Worm (Caenorhabditis elegans) whole organism, L3 larva: ENCODE measurements around the gene srbc-70.

Source experiments
- R02D3.7 ChIP-seq: fragments of 150-350 bp; optimal IDR thresholded peaks from 2 replicates; lab custom pipeline; 2014; ENCODE audit warnings: missing biosample characterization, missing genetic modification characterization
- ZK546.5 ChIP-seq: sonication (generic microtip); optimal IDR thresholded peaks from 2 replicates; lab custom pipeline; 2017; ENCODE audit warnings: missing biosample characterization, missing genetic modification characterization
- aly-2 ChIP-seq: fragments of 150-350 bp; optimal IDR thresholded peaks from 2 replicates; lab custom pipeline; 2014; ENCODE audit warnings: missing biosample characterization, missing genetic modification characterization
- ama-1 ChIP-seq: fragments of 150-350 bp; optimal IDR thresholded peaks from 2 replicates; lab custom pipeline; 2018
- ceh-16 ChIP-seq: sonication (generic microtip); optimal IDR thresholded peaks from 2 replicates; lab custom pipeline; 2017; ENCODE audit warnings: missing biosample characterization, missing genetic modification characterization
- ceh-28 ChIP-seq: fragments of 150-350 bp; optimal IDR thresholded peaks from 2 replicates; lab custom pipeline; 2014; ENCODE audit warnings: missing biosample characterization, missing genetic modification reagents, missing genetic modification characterization
- ceh-82 ChIP-seq: fragments of 150-350 bp; optimal IDR thresholded peaks from 2 replicates; lab custom pipeline; 2014; ENCODE audit warnings: missing biosample characterization, missing genetic modification characterization
- daf-12 ChIP-seq: fragments of 150-350 bp; optimal IDR thresholded peaks from 2 replicates; lab custom pipeline; 2014; ENCODE audit warnings: missing biosample characterization, missing genetic modification reagents, missing genetic modification characterization
- egl-27 ChIP-seq: sonication (generic microtip); optimal IDR thresholded peaks from 4 replicates; lab custom pipeline; 2017; ENCODE audit warnings: missing biosample characterization, missing genetic modification reagents, missing genetic modification characterization
- elt-1 ChIP-seq: fragments of 150-350 bp; optimal IDR thresholded peaks from 2 replicates; lab custom pipeline; 2014; ENCODE audit warnings: missing biosample characterization, missing genetic modification characterization
- elt-2 ChIP-seq: sonication (generic microtip); optimal IDR thresholded peaks from 2 replicates; lab custom pipeline; 2016; ENCODE audit warnings: missing genetic modification reagents, mild to moderate bottlenecking, missing genetic modification characterization, missing compliant biosample characterization
- elt-3 ChIP-seq, 3 experiments: fragments of 150-350 bp in 1 of 3; sonication (generic microtip) in 2 of 3; optimal IDR thresholded peaks; 2 replicates in 2 of 3; 4 replicates in 1 of 3; lab custom pipeline; 2014 to 2017; ENCODE audit warnings: missing biosample characterization in 3 of 3, missing genetic modification characterization in 3 of 3
- eor-1 ChIP-seq, 2 experiments: fragments of 150-350 bp; optimal IDR thresholded peaks; 2 replicates each; lab custom pipeline; 2014 to 2018; ENCODE audit warnings: missing biosample characterization in 2 of 2, missing genetic modification characterization in 2 of 2
- fos-1 ChIP-seq: fragments of 150-350 bp; optimal IDR thresholded peaks from 2 replicates; lab custom pipeline; 2014; ENCODE audit warnings: missing biosample characterization, missing genetic modification characterization
- hmg-11 ChIP-seq: sonication (generic microtip); optimal IDR thresholded peaks from 2 replicates; lab custom pipeline; 2016; ENCODE audit warnings: missing genetic modification characterization, missing compliant biosample characterization
- jun-1 ChIP-seq: fragments of 150-350 bp; optimal IDR thresholded peaks from 2 replicates; lab custom pipeline; 2014; ENCODE audit warnings: missing biosample characterization, missing genetic modification reagents, missing genetic modification characterization
- lin-15B ChIP-seq: fragments of 150-350 bp; optimal IDR thresholded peaks from 2 replicates; lab custom pipeline; 2014; ENCODE audit warnings: missing biosample characterization, missing genetic modification characterization
- lin-39 ChIP-seq: fragments of 150-350 bp; optimal IDR thresholded peaks from 2 replicates; lab custom pipeline; 2018; ENCODE audit warnings: missing biosample characterization, missing genetic modification reagents, missing genetic modification characterization
- lsy-12 ChIP-seq: sonication (generic microtip); optimal IDR thresholded peaks from 2 replicates; lab custom pipeline; 2016; ENCODE audit warnings: mild to moderate bottlenecking, missing genetic modification characterization, missing compliant biosample characterization
- mdl-1 ChIP-seq: fragments of 150-350 bp; optimal IDR thresholded peaks from 2 replicates; lab custom pipeline; 2014; ENCODE audit warnings: missing biosample characterization, missing genetic modification characterization
- mml-1 ChIP-seq: fragments of 150-350 bp; sonication (generic microtip); optimal IDR thresholded peaks from 3 replicates; lab custom pipeline; 2014; ENCODE audit warnings: missing biosample characterization, missing genetic modification characterization
- nfya-1 ChIP-seq: sonication (generic microtip); optimal IDR thresholded peaks from 2 replicates; lab custom pipeline; 2017; ENCODE audit warnings: missing genetic modification characterization, mild to moderate bottlenecking, missing compliant biosample characterization, antibody characterized with exemption, moderate library complexity; ENCODE audit not compliant: insufficient read depth
- nhr-11 ChIP-seq: fragments of 150-350 bp; optimal IDR thresholded peaks from 2 replicates; lab custom pipeline; 2014; ENCODE audit warnings: missing biosample characterization, missing genetic modification characterization
- nhr-23 ChIP-seq: fragments of 150-350 bp; optimal IDR thresholded peaks from 2 replicates; lab custom pipeline; 2014; ENCODE audit warnings: missing biosample characterization, missing genetic modification reagents, missing genetic modification characterization
- nhr-237 ChIP-seq: fragments of 150-350 bp; optimal IDR thresholded peaks from 2 replicates; lab custom pipeline; 2014; ENCODE audit warnings: missing biosample characterization, missing genetic modification characterization
- nhr-25 ChIP-seq: sonication (generic microtip); optimal IDR thresholded peaks from 2 replicates; lab custom pipeline; 2017; ENCODE audit warnings: missing biosample characterization, missing genetic modification characterization
- nhr-43 ChIP-seq: sonication (generic microtip); optimal IDR thresholded peaks from 2 replicates; lab custom pipeline; 2016; ENCODE audit warnings: mild to moderate bottlenecking, missing genetic modification characterization, missing compliant biosample characterization; ENCODE audit not compliant: poor library complexity, severe bottlenecking
- nhr-67 ChIP-seq: fragments of 150-350 bp; optimal IDR thresholded peaks from 2 replicates; lab custom pipeline; 2014; ENCODE audit warnings: missing biosample characterization, missing genetic modification characterization
- nhr-76 ChIP-seq: fragments of 150-350 bp; sonication (generic microtip); optimal IDR thresholded peaks from 5 replicates; lab custom pipeline; 2014; ENCODE audit warnings: missing biosample characterization, missing genetic modification characterization
- nhr-77 ChIP-seq: fragments of 150-350 bp; optimal IDR thresholded peaks from 2 replicates; lab custom pipeline; 2014; ENCODE audit warnings: missing biosample characterization, missing genetic modification characterization
- pha-4 ChIP-seq: fragments of 150-350 bp; optimal IDR thresholded peaks from 2 replicates; lab custom pipeline; 2014; ENCODE audit warnings: missing biosample characterization, missing genetic modification reagents, missing genetic modification characterization
- sea-2 ChIP-seq: fragments of 150-350 bp; sonication (generic microtip); optimal IDR thresholded peaks from 4 replicates; lab custom pipeline; 2014; ENCODE audit warnings: missing biosample characterization, missing genetic modification reagents, missing genetic modification characterization
- snpc-4 ChIP-seq: fragments of 150-350 bp; optimal IDR thresholded peaks from 2 replicates; lab custom pipeline; 2014; ENCODE audit warnings: missing biosample characterization, missing genetic modification characterization
- tbx-2 ChIP-seq: sonication (generic microtip); optimal IDR thresholded peaks from 2 replicates; lab custom pipeline; 2016; ENCODE audit warnings: mild to moderate bottlenecking, missing genetic modification characterization, missing compliant biosample characterization
- unc-39 ChIP-seq: sonication (generic microtip); optimal IDR thresholded peaks from 4 replicates; lab custom pipeline; 2017; ENCODE audit warnings: missing biosample characterization, missing genetic modification characterization
- zag-1 ChIP-seq: fragments of 150-350 bp; optimal IDR thresholded peaks from 2 replicates; lab custom pipeline; 2014; ENCODE audit warnings: missing biosample characterization, missing genetic modification characterization
- ztf-11 ChIP-seq: fragments of 150-350 bp; optimal IDR thresholded peaks from 2 replicates; lab custom pipeline; 2014; ENCODE audit warnings: missing biosample characterization, missing genetic modification characterization
- ztf-4 ChIP-seq: fragments of 150-350 bp; optimal IDR thresholded peaks from 2 replicates; lab custom pipeline; 2014; ENCODE audit warnings: missing biosample characterization, missing genetic modification characterization

The srbc-70 gene

ce11 chrIV:4235315-4236024 lies 7.7 kb upstream of the srbc-70 start, which contains the start of the genes zipt-2.2 and dpy-13:
Gene zipt-2.2, minus strand, starts transcription at chrIV:4235365.
Gene dpy-13, plus strand, starts transcription at chrIV:4235614.
- TF ChIP-seq jun-1 (no peak), tbx-2 (tag; lab: Kevin White, UChicago) (no peak), ama-1 (lab: Kevin White, UChicago) (peak; percentile 93), mdl-1 (tag; lab: Kevin White, UChicago) (no peak), nhr-43 (tag; lab: Kevin White, UChicago) (peak; percentile 80), ZK546.5 (tag; lab: Kevin White, UChicago) (no peak), nhr-25 (tag; lab: Kevin White, UChicago) (peak; percentile 77), nfya-1 (peak; percentile 30), nhr-23 (tag; lab: Kevin White, UChicago) (peak; percentile 2), elt-3 (tag; optimal IDR thresholded peaks at IDR 0.05; lab: Kevin White, UChicago) (peak in 1 of 3 experiments; percentile 31)

- TF ChIP-seq ceh-16 (tag; lab: Kevin White, UChicago) (no peak), elt-1 (tag; lab: Kevin White, UChicago) (no peak), fos-1 (tag; lab: Kevin White, UChicago) (no peak), aly-2 (tag; lab: Kevin White, UChicago) (no peak), tbx-2 (tag; lab: Kevin White, UChicago) (no peak), unc-39 (no peak), lin-15B (tag; lab: Kevin White, UChicago) (no peak), mml-1 (tag; lab: Kevin White, UChicago) (no peak), zag-1 (tag; lab: Kevin White, UChicago) (no peak), nhr-237 (tag; lab: Kevin White, UChicago) (no peak), nhr-67 (tag; lab: Kevin White, UChicago) (no peak), elt-2 (tag; lab: Kevin White, UChicago) (no peak)
Observed at ce11 chrIV:4225851-4226250, 2.0 kb downstream of the srbc-70 start, which contains the start of gene srbc-71. Gene srbc-71, minus strand, starts transcription at chrIV:4225951.

DNA sequence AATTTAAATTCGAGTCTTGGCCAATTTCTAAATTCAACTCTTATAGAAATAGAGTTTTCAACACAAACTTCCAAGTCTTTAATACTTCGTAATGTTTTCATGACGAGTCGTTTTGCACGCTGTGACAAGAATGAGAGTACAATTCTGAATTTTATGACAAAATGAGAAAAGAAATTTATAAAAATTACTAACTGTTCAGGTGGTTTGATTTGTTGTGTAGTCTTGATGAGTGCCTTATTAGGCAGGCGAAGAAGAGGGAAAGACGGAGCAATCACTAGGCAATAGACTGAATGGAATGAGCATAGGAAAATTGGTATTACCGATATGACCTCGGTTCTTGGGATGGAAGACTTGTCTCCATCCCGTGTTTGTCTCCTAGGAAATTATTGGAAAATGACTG lies 7.8 kb downstream of the srbc-70 start, which contains the start of gene F30B5.11:
Gene F30B5.11 (minus strand): TSS at position 101 of the 400 bp plus-strand sequence.
- TF ChIP-seq hmg-11 (tag; lab: Kevin White, UChicago) (no peak), lsy-12 (no peak), mml-1 (tag; lab: Kevin White, UChicago) (no peak), ztf-4 (tag; lab: Kevin White, UChicago) (no peak), R02D3.7 (tag; lab: Kevin White, UChicago) (no peak), pha-4 (tag; lab: Kevin White, UChicago) (no peak), ceh-82 (tag; lab: Kevin White, UChicago) (no peak), ceh-28 (tag; lab: Kevin White, UChicago) (no peak), jun-1 (no peak), ztf-11 (tag; lab: Kevin White, UChicago) (no peak), nhr-76 (tag; lab: Kevin White, UChicago) (no peak), eor-1 (tag; optimal IDR thresholded peaks at IDR 0.05; lab: Kevin White, UChicago) (no peak), ceh-16 (tag; lab: Kevin White, UChicago) (no peak)
- TF ChIP-seq, all 47 proteins: peak for 0

- peak; percentile 63 for TF ChIP-seq ama-1 (lab: Kevin White, UChicago)
- TF ChIP-seq lsy-12 = no peak
- TF ChIP-seq ceh-16 (tag; lab: Kevin White, UChicago) = no peak
Observed at ce11 chrIV:4218276-4218675, 9.5 kb downstream of the srbc-70 start.

DNA sequence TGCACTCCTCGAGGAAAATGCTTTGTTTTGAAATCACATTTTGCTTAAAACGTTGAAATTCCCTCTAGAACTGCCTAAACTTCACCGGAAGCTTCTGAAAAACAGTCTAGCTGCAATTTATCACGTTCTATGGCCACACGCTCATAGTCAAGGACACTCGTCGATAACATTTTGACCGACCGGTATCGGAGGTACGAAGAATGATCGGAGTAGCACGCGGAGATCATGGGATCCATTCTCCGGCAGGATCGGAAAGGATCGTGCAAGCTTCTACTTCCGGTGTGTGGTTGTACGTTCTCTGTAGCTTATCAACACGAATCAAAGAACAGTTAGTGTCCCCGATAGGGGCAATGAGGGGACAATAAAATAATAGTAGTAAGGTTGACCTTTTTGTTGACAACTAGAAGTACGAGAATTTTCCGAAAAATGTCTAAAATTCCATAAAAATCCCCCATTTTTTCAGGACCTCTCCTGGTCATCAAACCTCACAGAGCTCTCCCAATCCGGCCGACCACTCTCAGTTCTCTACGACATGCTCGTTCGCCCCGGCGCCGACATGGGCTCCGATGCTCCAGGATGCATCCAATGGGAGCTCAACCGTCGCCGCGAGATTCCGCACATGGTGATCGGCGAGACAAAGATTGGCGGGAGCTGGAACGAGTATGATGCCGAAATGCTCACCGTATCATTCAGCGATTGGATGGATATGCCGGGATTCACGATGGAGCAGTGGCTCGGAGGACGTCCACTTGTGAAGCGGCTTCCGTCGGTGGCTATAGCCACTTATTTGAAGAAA lies 11.5 kb downstream of the srbc-70 start:
- TF ChIP-seq jun-1 (no peak), nhr-23 (tag; lab: Kevin White, UChicago) (peak; percentile 78), mdl-1 (tag; lab: Kevin White, UChicago) (peak; percentile 41), daf-12 (no peak), nhr-77 (tag; lab: Kevin White, UChicago) (no peak), nhr-43 (tag; lab: Kevin White, UChicago) (peak; percentile 82), lin-39 (tag; lab: Kevin White, UChicago) (no peak), lin-15B (tag; lab: Kevin White, UChicago) (no peak), ZK546.5 (tag; lab: Kevin White, UChicago) (no peak), nhr-11 (tag; lab: Kevin White, UChicago) (no peak), snpc-4 (tag; lab: Kevin White, UChicago) (no peak), tbx-2 (tag; lab: Kevin White, UChicago) (no peak), nhr-237 (tag; lab: Kevin White, UChicago) (no peak), ztf-4 (tag; lab: Kevin White, UChicago) (no peak), ama-1 (lab: Kevin White, UChicago) (no peak), fos-1 (tag; lab: Kevin White, UChicago) (no peak), sea-2 (GFP tag; lab: Kevin White, UChicago) (no peak), ceh-28 (tag; lab: Kevin White, UChicago) (no peak), aly-2 (tag; lab: Kevin White, UChicago) (no peak), pha-4 (tag; lab: Kevin White, UChicago) (no peak), egl-27 (tag; lab: Kevin White, UChicago) (no peak), elt-2 (tag; lab: Kevin White, UChicago) (peak; percentile 33)
- TF ChIP-seq, all 47 proteins: peak for 4
